Worm (Caenorhabditis elegans): ENCODE measurements around the gene F54D10.9.

Gene F54D10.9

ce11 chrII:3832383-3832782 is at the start of gene F54D10.9:
TSS of gene F54D10.9 (minus strand) at chrII:3832483.
- TF ChIP-seq rnt-1 (tag; optimal IDR thresholded peaks at IDR 0.05), result no peak
- TF ChIP-seq blmp-1 (tag; optimal IDR thresholded peaks at IDR 0.05), result peak; percentile 26

- no peak for TF ChIP-seq aly-2 (tag; optimal IDR thresholded peaks at IDR 0.05)
- no peak for TF ChIP-seq fos-1 (tag; optimal IDR thresholded peaks at IDR 0.05)
- TF ChIP-seq fkh-10 (GFP tag; optimal IDR thresholded peaks at IDR 0.05), result no peak
- TF ChIP-seq efl-1 (optimal IDR thresholded peaks at IDR 0.05), result no peak
- TF ChIP-seq efl-1 (GFP tag; optimal IDR thresholded peaks at IDR 0.05 in 1 of 2), result no peak
- TF ChIP-seq unc-130 (tag; optimal IDR thresholded peaks at IDR 0.05), result no peak
- no peak for TF ChIP-seq Y116A8C.19 (tag; optimal IDR thresholded peaks at IDR 0.05; ENCODE audit: borderline replicate concordance)
- no peak for TF ChIP-seq zag-1 (tag; optimal IDR thresholded peaks at IDR 0.05)
- TF ChIP-seq xbp-1 (tag; optimal IDR thresholded peaks at IDR 0.05), result no peak
- TF ChIP-seq dsc-1 (tag; optimal IDR thresholded peaks at IDR 0.05), result no peak
- no peak for TF ChIP-seq sptf-1 (tag; optimal IDR thresholded peaks at IDR 0.05)
Measured at ce11 chrII:3879945-3880344, 47.7 kb upstream of the F54D10.9 start, which contains the start of gene nhr-166. TSS of gene nhr-166 (plus strand) at chrII:3880245.

ce11 chrII:3878330-3878729 is 46.0 kb upstream of the F54D10.9 start, which contains the start of gene srh-250:
TSS of gene srh-250 (plus strand) at chrII:3878630.
- TF ChIP-seq ceh-90 (tag; optimal IDR thresholded peaks at IDR 0.05) (no peak), nhr-77 (tag; optimal IDR thresholded peaks at IDR 0.05) (no peak), rnt-1 (tag; optimal IDR thresholded peaks at IDR 0.05) (no peak), nhr-76 (tag; optimal IDR thresholded peaks at IDR 0.05) (no peak), nhr-11 (tag; optimal IDR thresholded peaks at IDR 0.05) (no peak), dpl-1 (GFP tag; optimal IDR thresholded peaks at IDR 0.05) (no peak), nhr-47 (tag; optimal IDR thresholded peaks at IDR 0.05) (no peak), sptf-1 (tag; optimal IDR thresholded peaks at IDR 0.05) (no peak), ama-1 (optimal IDR thresholded peaks at IDR 0.05) (no peak), ztf-4 (tag; optimal IDR thresholded peaks at IDR 0.05) (no peak), vab-15 (tag; optimal IDR thresholded peaks at IDR 0.05) (no peak)

- TF ChIP-seq unc-86 (tag; optimal IDR thresholded peaks at IDR 0.05) (no peak), tlp-1 (tag; optimal IDR thresholded peaks at IDR 0.05) (no peak), nhr-19 (GFP tag; conservative IDR thresholded peaks at IDR 0.05) (no peak), fos-1 (tag; optimal IDR thresholded peaks at IDR 0.05) (no peak), egl-27 (tag; optimal IDR thresholded peaks at IDR 0.05) (no peak), unc-98 (GFP tag; IDR thresholded peaks at IDR 0.05) (no peak), Y116A8C.19 (tag; optimal IDR thresholded peaks at IDR 0.05; ENCODE audit: borderline replicate concordance) (no peak)
Measured at ce11 chrII:3877874-3878273, 45.6 kb upstream of the F54D10.9 start, which contains the start of gene sdz-7. TSS of gene sdz-7 (minus strand) at chrII:3877974.

- no peak for TF ChIP-seq ces-1 (GFP tag; optimal IDR thresholded peaks at IDR 0.05)
- no peak for TF ChIP-seq nhr-90 (tag; optimal IDR thresholded peaks at IDR 0.05; ENCODE audit: poor library complexity)
- no peak for TF ChIP-seq elt-3 (tag; optimal IDR thresholded peaks at IDR 0.05)
- no peak for TF ChIP-seq ceh-8 (GFP tag; optimal IDR thresholded peaks at IDR 0.05)
- TF ChIP-seq C04F5.9 (tag; optimal IDR thresholded peaks at IDR 0.05), result no peak
- no peak for TF ChIP-seq hpl-2 (GFP tag; optimal IDR thresholded peaks at IDR 0.05)
- TF ChIP-seq nhr-77 (tag; optimal IDR thresholded peaks at IDR 0.05), result no peak
- TF ChIP-seq C34B4.2 (tag; optimal IDR thresholded peaks at IDR 0.05), result no peak
- no peak for TF ChIP-seq blmp-1 (tag; optimal IDR thresholded peaks at IDR 0.05)
- TF ChIP-seq lin-35 (GFP tag; optimal IDR thresholded peaks at IDR 0.05), result no peak
- no peak for TF ChIP-seq xbp-1 (tag; optimal IDR thresholded peaks at IDR 0.05)
- TF ChIP-seq unc-130 (tag; optimal IDR thresholded peaks at IDR 0.05), result no peak
- TF ChIP-seq nhr-28 (tag; optimal IDR thresholded peaks at IDR 0.05), result no peak
- TF ChIP-seq pag-3 (tag; optimal IDR thresholded peaks at IDR 0.05; ENCODE audit: borderline replicate concordance, insufficient read depth), result no peak
- no peak for TF ChIP-seq nhr-20 (tag; optimal IDR thresholded peaks at IDR 0.05)
- no peak for TF ChIP-seq lin-14 (GFP tag; optimal IDR thresholded peaks at IDR 0.05)
- no peak for TF ChIP-seq mep-1 (tag; optimal IDR thresholded peaks at IDR 0.05)
- no peak for TF ChIP-seq ceh-82 (tag; optimal IDR thresholded peaks at IDR 0.05)
Measured at ce11 chrII:3877127-3877526, 44.8 kb upstream of the F54D10.9 start, which contains the start of gene nep-3. TSS of gene nep-3 (minus strand) at chrII:3877227.

Data from whole organism, L1 larva.